Worm (Caenorhabditis elegans) whole organism, L4 larva: ENCODE measurements around the gene C06E4.8.
A peak's percentile ranks its signal among the peaks of the same experiment; 100 is the strongest.

Experiments
- F49E8.2 ChIP-seq: sonication (generic microtip); optimal IDR thresholded peaks from 2 replicates; lab custom pipeline; 2016; ENCODE audit warnings: missing compliant biosample characterization, mild to moderate bottlenecking, missing genetic modification characterization, borderline replicate concordance
- ZK337.2 ChIP-seq: fragments of 200-800 bp; sonication (Bioruptor generic); IDR thresholded peaks from 2 replicates; pipeline ENCODE4 v1.3.6; 2022; ENCODE audit warnings: missing genetic modification reagents, missing genetic modification characterization, missing compliant biosample characterization
- ZK546.5 ChIP-seq, 2 experiments: sonication (generic microtip); optimal IDR thresholded peaks; 2 replicates each; lab custom pipeline; 2017; ENCODE audit warnings: missing biosample characterization in 2 of 2, missing genetic modification characterization in 2 of 2
- ceh-20 ChIP-seq: fragments of 200-800 bp; sonication (Bioruptor generic); IDR thresholded peaks from 2 replicates; pipeline ENCODE4 v1.3.6; 2022; ENCODE audit warnings: missing genetic modification reagents, missing genetic modification characterization, missing compliant biosample characterization
- ceh-28 ChIP-seq: fragments of 150-350 bp; optimal IDR thresholded peaks from 2 replicates; lab custom pipeline; 2014; ENCODE audit warnings: missing biosample characterization, missing genetic modification reagents, missing genetic modification characterization
- cey-2 ChIP-seq: sonication (generic microtip); optimal IDR thresholded peaks from 3 replicates; lab custom pipeline; 2017; ENCODE audit warnings: missing genetic modification characterization, mild to moderate bottlenecking, missing compliant biosample characterization, antibody characterized with exemption, borderline replicate concordance; ENCODE audit not compliant: insufficient read depth
- daf-16 ChIP-seq, 3 experiments: sonication (generic microtip); optimal IDR thresholded peaks; 2 replicates each; lab custom pipeline; 2016 to 2017; ENCODE audit warnings: missing genetic modification characterization in 3 of 3, missing genetic modification reagents in 3 of 3, mild to moderate bottlenecking in 2 of 3, missing compliant biosample characterization in 2 of 3, missing biosample characterization in 1 of 3, moderate library complexity in 1 of 3
- daf-19 ChIP-seq: fragments of 200-800 bp; sonication (Bioruptor generic); conservative IDR thresholded peaks from 2 replicates; pipeline ENCODE4 v1.3.6; 2022; ENCODE audit warnings: missing genetic modification characterization, missing compliant biosample characterization
- dmd-6 ChIP-seq: fragments of 200-800 bp; sonication (Bioruptor generic); IDR thresholded peaks from 2 replicates; pipeline ENCODE4 v1.3.6; 2022; ENCODE audit warnings: missing genetic modification reagents, missing genetic modification characterization, missing compliant biosample characterization
- dmd-9 ChIP-seq: fragments of 200-800 bp; sonication (Bioruptor generic); IDR thresholded peaks from 2 replicates; pipeline ENCODE4 v1.3.6; 2022; ENCODE audit warnings: missing genetic modification reagents, missing genetic modification characterization, missing compliant biosample characterization
- dpl-1 ChIP-seq: fragments of 150-350 bp; optimal IDR thresholded peaks from 2 replicates; lab custom pipeline; 2014; ENCODE audit warnings: missing biosample characterization, missing genetic modification reagents, missing genetic modification characterization
- egl-27 ChIP-seq: sonication (generic microtip); optimal IDR thresholded peaks from 3 replicates; lab custom pipeline; 2017; ENCODE audit warnings: missing biosample characterization, missing genetic modification reagents, missing genetic modification characterization
- fkh-10 ChIP-seq: fragments of 150-350 bp; optimal IDR thresholded peaks from 2 replicates; lab custom pipeline; 2014; ENCODE audit warnings: missing biosample characterization, missing genetic modification reagents, missing genetic modification characterization
- hif-1 ChIP-seq, 2 experiments: sonication (generic microtip); optimal IDR thresholded peaks; 2 replicates each; lab custom pipeline; 2016 to 2017; ENCODE audit warnings: missing compliant biosample characterization in 2 of 2, missing genetic modification characterization in 2 of 2, missing genetic modification reagents in 2 of 2, missing genotype in 2 of 2, mild to moderate bottlenecking in 1 of 2
- hlh-30 ChIP-seq: sonication (generic microtip); optimal IDR thresholded peaks from 2 replicates; lab custom pipeline; 2017; ENCODE audit warnings: antibody characterized with exemption, mild to moderate bottlenecking, missing genetic modification characterization, missing compliant biosample characterization; ENCODE audit not compliant: insufficient read depth
- hmg-1.1 ChIP-seq: fragments of 200-800 bp; sonication (Bioruptor generic); IDR thresholded peaks from 2 replicates; pipeline ENCODE4 v1.3.6; 2022; ENCODE audit warnings: missing genetic modification reagents, missing genetic modification characterization, missing compliant biosample characterization
- lim-7 ChIP-seq: fragments of 200-800 bp; sonication (Bioruptor generic); IDR thresholded peaks from 2 replicates; pipeline ENCODE4 v1.3.6; 2022; ENCODE audit warnings: missing genetic modification characterization, missing compliant biosample characterization
- lin-15B ChIP-seq: fragments of 150-350 bp; sonication (generic microtip); optimal IDR thresholded peaks from 3 replicates; lab custom pipeline; 2014; ENCODE audit warnings: missing biosample characterization, missing genetic modification characterization
- lin-38 ChIP-seq: fragments of 200-800 bp; sonication (Bioruptor generic); IDR thresholded peaks from 2 replicates; pipeline ENCODE4 v1.3.6; 2022; ENCODE audit warnings: missing genetic modification reagents, missing genetic modification characterization, missing compliant biosample characterization
- mdl-1 ChIP-seq, 2 experiments: fragments of 150-350 bp in 1 of 2; sonication (generic microtip) in 1 of 2; optimal IDR thresholded peaks; 2 replicates each; lab custom pipeline; 2014 to 2017; ENCODE audit warnings: missing biosample characterization in 2 of 2, missing genetic modification characterization in 2 of 2
- mdt-29 ChIP-seq: fragments of 200-800 bp; sonication (Bioruptor generic); IDR thresholded peaks from 2 replicates; pipeline ENCODE4 v1.3.6; 2022; ENCODE audit warnings: missing genetic modification reagents, missing genetic modification characterization, missing compliant biosample characterization
- mep-1 ChIP-seq: fragments of 150-350 bp; sonication (generic microtip); optimal IDR thresholded peaks from 3 replicates; lab custom pipeline; 2014; ENCODE audit warnings: missing biosample characterization, missing genetic modification characterization
- mxl-2 ChIP-seq: fragments of 200-800 bp; sonication (Bioruptor generic); conservative IDR thresholded peaks from 2 replicates; pipeline ENCODE4 v1.3.6; 2022; ENCODE audit warnings: missing genetic modification reagents, missing genetic modification characterization, missing compliant biosample characterization
- mxl-3 ChIP-seq: fragments of 200-800 bp; sonication (Bioruptor generic); optimal IDR thresholded peaks from 2 replicates; lab custom pipeline; 2018; ENCODE audit warnings: mild to moderate bottlenecking, missing genetic modification characterization, missing compliant biosample characterization
- nhr-111 ChIP-seq: fragments of 200-800 bp; sonication (Bioruptor generic); optimal IDR thresholded peaks from 2 replicates; lab custom pipeline; 2018; ENCODE audit warnings: mild to moderate bottlenecking, missing genetic modification characterization, missing compliant biosample characterization
- nhr-28 ChIP-seq: fragments of 150-350 bp; optimal IDR thresholded peaks from 2 replicates; lab custom pipeline; 2014; ENCODE audit warnings: missing biosample characterization, missing genetic modification characterization
- nhr-41 ChIP-seq: fragments of 200-800 bp; sonication (Bioruptor generic); IDR thresholded peaks from 2 replicates; pipeline ENCODE4 v1.3.6; 2022; ENCODE audit warnings: missing genetic modification reagents, missing genetic modification characterization, missing compliant biosample characterization
- nhr-6 ChIP-seq: fragments of 150-350 bp; optimal IDR thresholded peaks from 2 replicates; lab custom pipeline; 2014; ENCODE audit warnings: missing biosample characterization, missing genetic modification characterization
- php-3 ChIP-seq: fragments of 200-800 bp; sonication (Bioruptor generic); IDR thresholded peaks from 2 replicates; pipeline ENCODE4 v1.3.6; 2022; ENCODE audit warnings: missing genetic modification reagents, missing genetic modification characterization, missing compliant biosample characterization
- pqm-1 ChIP-seq: sonication (generic microtip); optimal IDR thresholded peaks from 2 replicates; lab custom pipeline; 2017; ENCODE audit warnings: missing biosample characterization, missing genetic modification characterization
- rbr-2 ChIP-seq: sonication (generic microtip); optimal IDR thresholded peaks from 2 replicates; lab custom pipeline; 2016; ENCODE audit warnings: missing genotype, missing genetic modification characterization, missing compliant biosample characterization
- snpc-1.2 ChIP-seq: fragments of 200-800 bp; sonication (Bioruptor generic); IDR thresholded peaks from 2 replicates; pipeline ENCODE4 v1.3.6; 2022; ENCODE audit warnings: missing genetic modification reagents, missing genetic modification characterization, missing compliant biosample characterization
- snpc-4 ChIP-seq: fragments of 150-350 bp; optimal IDR thresholded peaks from 2 replicates; lab custom pipeline; 2014; ENCODE audit warnings: missing biosample characterization, missing genetic modification characterization
- spr-1 ChIP-seq: sonication (generic microtip); optimal IDR thresholded peaks from 2 replicates; lab custom pipeline; 2016; ENCODE audit warnings: mild to moderate bottlenecking, missing genetic modification characterization, missing compliant biosample characterization
- spr-3 ChIP-seq: fragments of 200-800 bp; sonication (Bioruptor generic); optimal IDR thresholded peaks from 2 replicates; lab custom pipeline; 2018; ENCODE audit warnings: mild to moderate bottlenecking, missing genetic modification characterization, missing compliant biosample characterization
- tag-97 ChIP-seq: fragments of 200-800 bp; sonication (Bioruptor generic); IDR thresholded peaks from 2 replicates; pipeline ENCODE4 v1.3.6; 2022; ENCODE audit warnings: missing genetic modification characterization, missing compliant biosample characterization
- unc-130 ChIP-seq: sonication (generic microtip); optimal IDR thresholded peaks from 2 replicates; lab custom pipeline; 2016; ENCODE audit warnings: missing genetic modification reagents, missing genetic modification characterization, missing compliant biosample characterization
- unc-39 ChIP-seq: sonication (generic microtip); optimal IDR thresholded peaks from 2 replicates; lab custom pipeline; 2017; ENCODE audit warnings: missing biosample characterization, missing genetic modification characterization
- unc-62 ChIP-seq, 3 experiments: fragments of 150-350 bp in 1 of 3; sonication (generic microtip); optimal IDR thresholded peaks in 2 of 3; peaks in 1 of 3; 1 replicate in 1 of 3; 2 replicates in 2 of 3; lab custom pipeline; 2014 to 2017; ENCODE audit warnings: missing biosample characterization in 3 of 3, missing genetic modification characterization in 3 of 3, missing genetic modification reagents in 3 of 3, missing genotype in 1 of 3
- vab-7 ChIP-seq: fragments of 200-800 bp; sonication (Bioruptor generic); IDR thresholded peaks from 2 replicates; pipeline ENCODE4 v1.3.6; 2022; ENCODE audit warnings: missing genetic modification reagents, missing genetic modification characterization, missing compliant biosample characterization
- zag-1 ChIP-seq: fragments of 150-350 bp; optimal IDR thresholded peaks from 2 replicates; lab custom pipeline; 2014; ENCODE audit warnings: missing biosample characterization, missing genetic modification characterization
- zfp-2 ChIP-seq: sonication (generic microtip); optimal IDR thresholded peaks from 2 replicates; lab custom pipeline; 2016; ENCODE audit warnings: mild to moderate bottlenecking, missing genetic modification characterization, missing compliant biosample characterization

Gene C06E4.8

ce11 chrIV:7285839-7286238 is at the start of gene C06E4.8:
C06E4.8 (minus strand) TSS chrIV:7285875.
- TF ChIP-seq vab-7 (GFP tag; lab: Robert Waterston, UW) (no peak), nhr-6 (tag; lab: Kevin White, UChicago) (no peak), fkh-10 (GFP tag; lab: Kevin White, UChicago) (no peak), pqm-1 (tag; lab: Kevin White, UChicago) (peak; percentile 61), egl-27 (tag; lab: Kevin White, UChicago) (no peak), nhr-28 (tag; lab: Kevin White, UChicago) (peak; percentile 25), ZK546.5 (tag; optimal IDR thresholded peaks at IDR 0.05; lab: Kevin White, UChicago) (no peak), unc-130 (no peak), ceh-20 (GFP tag; lab: Robert Waterston, UW) (no peak), dpl-1 (GFP tag; lab: Kevin White, UChicago) (no peak), hmg-1.1 (GFP tag; lab: Robert Waterston, UW) (no peak), rbr-2 (tag; lab: Kevin White, UChicago) (no peak), tag-97 (GFP tag; lab: Robert Waterston, UW) (no peak), hlh-30 (tag; lab: Kevin White, UChicago) (no peak)

- TF ChIP-seq snpc-1.2 (no peak), spr-1 (tag; lab: Kevin White, UChicago) (no peak), mdt-29 (GFP tag; lab: Robert Waterston, UW) (no peak), zag-1 (no peak), ceh-28 (no peak), egl-27 (tag; lab: Kevin White, UChicago) (no peak), tag-97 (GFP tag; lab: Robert Waterston, UW) (no peak), dmd-9 (no peak), unc-62 (GFP tag; optimal IDR thresholded peaks at IDR 0.05 in 1 of 2; lab: Kevin White, UChicago) (no peak), unc-62 (tag; optimal IDR thresholded peaks at IDR 0.05; lab: Kevin White, UChicago) (no peak), nhr-111 (GFP tag; lab: Kevin White, UChicago) (no peak), nhr-41 (GFP tag; lab: Robert Waterston, UW) (no peak), rbr-2 (tag; lab: Kevin White, UChicago) (no peak), spr-3 (GFP tag; lab: Kevin White, UChicago) (no peak), daf-19 (no peak), daf-16 (GFP tag; optimal IDR thresholded peaks at IDR 0.05; lab: Kevin White, UChicago) (no peak), daf-16 (tag; optimal IDR thresholded peaks at IDR 0.05; lab: Kevin White, UChicago) (no peak), unc-130 (no peak), hif-1 (tag; optimal IDR thresholded peaks at IDR 0.05; lab: Kevin White, UChicago) (no peak), vab-7 (GFP tag; lab: Robert Waterston, UW) (no peak)
- TF ChIP-seq, all 104 proteins: peak for 0
Measured at ce11 chrIV:7332695-7333094, 47.0 kb upstream of the C06E4.8 start, which contains the start of gene ocr-4. ocr-4 (minus strand) TSS chrIV:7332795.

ce11 chrIV:7328918-7329317 is 43.2 kb upstream of the C06E4.8 start, which contains the start of gene sqst-2:
sqst-2 (minus strand) TSS chrIV:7328975.
- TF ChIP-seq nhr-28 (tag; lab: Kevin White, UChicago) (peak; percentile 33), daf-16 (GFP tag; optimal IDR thresholded peaks at IDR 0.05; lab: Kevin White, UChicago) (no peak), daf-16 (tag; optimal IDR thresholded peaks at IDR 0.05; lab: Kevin White, UChicago) (no peak), pqm-1 (tag; lab: Kevin White, UChicago) (peak; percentile 80), ZK337.2 (GFP tag; lab: Robert Waterston, UW) (no peak), dmd-6 (GFP tag; lab: Robert Waterston, UW) (peak; percentile 6; the same call in 1 of the 2 replicates)

- TF ChIP-seq nhr-6 (tag; lab: Kevin White, UChicago): peak; percentile 35
- TF ChIP-seq ceh-20 (GFP tag; lab: Robert Waterston, UW): no peak
- no peak for TF ChIP-seq mep-1
- no peak for TF ChIP-seq unc-39
- no peak for TF ChIP-seq egl-27 (tag; lab: Kevin White, UChicago)
- TF ChIP-seq mxl-3 (GFP tag; lab: Kevin White, UChicago): no peak
- TF ChIP-seq lim-7 (GFP tag; lab: Robert Waterston, UW): no peak
- TF ChIP-seq unc-62 (GFP tag; optimal IDR thresholded peaks at IDR 0.05 in 1 of 2; lab: Kevin White, UChicago): no peak
- no peak for TF ChIP-seq unc-62 (tag; optimal IDR thresholded peaks at IDR 0.05; lab: Kevin White, UChicago)
- TF ChIP-seq mdl-1 (tag; optimal IDR thresholded peaks at IDR 0.05; lab: Kevin White, UChicago): no peak
- TF ChIP-seq lin-15B: no peak
- TF ChIP-seq php-3: no peak
- TF ChIP-seq mxl-2 (GFP tag; lab: Robert Waterston, UW): no peak
- no peak for TF ChIP-seq snpc-4 (tag; lab: Kevin White, UChicago)
- TF ChIP-seq F49E8.2 (tag; lab: Kevin White, UChicago): no peak
- TF ChIP-seq hlh-30 (tag; lab: Kevin White, UChicago): no peak
- no peak for TF ChIP-seq hmg-1.1 (GFP tag; lab: Robert Waterston, UW)
- no peak for TF ChIP-seq cey-2 (tag; lab: Kevin White, UChicago)
- TF ChIP-seq zfp-2: no peak
- no peak for TF ChIP-seq lin-38 (GFP tag; lab: Robert Waterston, UW)
Measured at ce11 chrIV:7326613-7327149, 41.0 kb upstream of the C06E4.8 start, which contains the start of gene ifo-1. ifo-1 (minus strand) TSS chrIV:7326663.
